Worm (Caenorhabditis elegans) whole organism, young adult: ENCODE measurements around the gene zfp-3.

Source experiments
- B0336.3 ChIP-seq: fragments of 200-800 bp; sonication (Bioruptor generic); IDR thresholded peaks from 2 replicates; pipeline ENCODE4 v1.3.6; 2022; ENCODE audit warnings: missing genetic modification characterization, missing compliant biosample characterization
- D2030.7 ChIP-seq: fragments of 200-800 bp; sonication (Bioruptor generic); IDR thresholded peaks from 2 replicates; pipeline ENCODE4 v1.3.6; 2022; ENCODE audit warnings: missing genetic modification reagents, missing genetic modification characterization, missing compliant biosample characterization
- F10E7.11 ChIP-seq: sonication (generic microtip); optimal IDR thresholded peaks from 2 replicates; lab custom pipeline; 2017; ENCODE audit warnings: mild to moderate bottlenecking, missing genetic modification characterization, moderate library complexity, missing compliant biosample characterization
- F23B12.7 ChIP-seq: sonication (generic microtip); optimal IDR thresholded peaks from 2 replicates; lab custom pipeline; 2017; ENCODE audit warnings: missing genetic modification characterization, mild to moderate bottlenecking, missing compliant biosample characterization, antibody characterized with exemption, moderate library complexity; ENCODE audit not compliant: insufficient read depth
- F39B2.1 ChIP-seq: fragments of 200-800 bp; sonication (Bioruptor generic); IDR thresholded peaks from 2 replicates; pipeline ENCODE4 v1.3.6; 2022; ENCODE audit warnings: missing genetic modification reagents, missing genetic modification characterization, missing compliant biosample characterization
- F49E8.2 ChIP-seq: sonication (generic microtip); optimal IDR thresholded peaks from 3 replicates; lab custom pipeline; 2017; ENCODE audit warnings: missing genetic modification characterization, mild to moderate bottlenecking, missing compliant biosample characterization, antibody characterized with exemption, moderate library complexity; ENCODE audit not compliant: insufficient read depth
- K11D2.4 ChIP-seq: fragments of 200-800 bp; sonication (Bioruptor generic); IDR thresholded peaks from 2 replicates; pipeline ENCODE4 v1.3.6; 2022; ENCODE audit warnings: missing genetic modification reagents, missing genetic modification characterization, missing compliant biosample characterization
- K12H6.12 ChIP-seq: fragments of 200-800 bp; sonication (Bioruptor generic); optimal IDR thresholded peaks from 2 replicates; lab custom pipeline; 2018; ENCODE audit warnings: mild to moderate bottlenecking, missing genetic modification characterization, missing compliant biosample characterization
- T26A5.8 ChIP-seq: sonication (generic microtip); optimal IDR thresholded peaks from 2 replicates; lab custom pipeline; 2016; ENCODE audit warnings: missing genetic modification characterization, missing compliant biosample characterization
- Y53F4B.3 ChIP-seq: fragments of 200-800 bp; sonication (Bioruptor generic); IDR thresholded peaks from 2 replicates; pipeline ENCODE4 v1.3.6; 2022; ENCODE audit warnings: missing genetic modification reagents, missing genetic modification characterization, missing compliant biosample characterization
- Y67H2A.10 ChIP-seq: fragments of 200-800 bp; sonication (Bioruptor generic); conservative IDR thresholded peaks from 2 replicates; pipeline ENCODE4 v1.3.6; 2022; ENCODE audit warnings: missing genetic modification reagents, missing genetic modification characterization, missing compliant biosample characterization
- Y95B8A.8 ChIP-seq: fragments of 200-800 bp; sonication (Bioruptor generic); IDR thresholded peaks from 2 replicates; pipeline ENCODE4 v1.3.6; 2022; ENCODE audit warnings: missing genetic modification reagents, missing genetic modification characterization, missing compliant biosample characterization
- akir-1 ChIP-seq: fragments of 200-800 bp; sonication (Bioruptor generic); optimal IDR thresholded peaks from 2 replicates; lab custom pipeline; 2018; ENCODE audit warnings: mild to moderate bottlenecking, missing genetic modification characterization, moderate library complexity, missing compliant biosample characterization
- ama-1 ChIP-seq, 3 experiments: fragments of 150-350 bp in 1 of 3; sonication (generic microtip) in 2 of 3; optimal IDR thresholded peaks; 2 replicates each; lab custom pipeline; 2014 to 2018; ENCODE audit warnings: missing biosample characterization in 2 of 3, missing genetic modification characterization in 2 of 3, missing genetic modification reagents in 2 of 3
- aptf-2 ChIP-seq: fragments of 200-800 bp; sonication (Bioruptor generic); conservative IDR thresholded peaks from 2 replicates; pipeline ENCODE4 v1.3.6; 2022; ENCODE audit warnings: missing genetic modification reagents, missing genetic modification characterization, missing compliant biosample characterization
- athp-1 ChIP-seq: sonication (generic microtip); optimal IDR thresholded peaks from 2 replicates; lab custom pipeline; 2017; ENCODE audit warnings: mild to moderate bottlenecking, missing genetic modification characterization, missing compliant biosample characterization
- ceh-27 ChIP-seq: fragments of 200-800 bp; sonication (Bioruptor generic); optimal IDR thresholded peaks from 2 replicates; lab custom pipeline; 2018; ENCODE audit warnings: mild to moderate bottlenecking, missing genetic modification characterization, moderate library complexity, missing compliant biosample characterization
- ceh-40 ChIP-seq: fragments of 200-800 bp; sonication (Bioruptor generic); IDR thresholded peaks from 2 replicates; pipeline ENCODE4 v1.3.6; 2022; ENCODE audit warnings: missing genetic modification characterization, missing compliant biosample characterization
- ceh-79 ChIP-seq: sonication (generic microtip); optimal IDR thresholded peaks from 2 replicates; lab custom pipeline; 2017; ENCODE audit warnings: mild to moderate bottlenecking, missing genetic modification characterization, missing compliant biosample characterization
- ceh-91 ChIP-seq: fragments of 200-800 bp; sonication (Bioruptor generic); IDR thresholded peaks from 2 replicates; pipeline ENCODE4 v1.3.6; 2022; ENCODE audit warnings: missing genetic modification reagents, missing genetic modification characterization, missing compliant biosample characterization
- egrh-3 ChIP-seq: fragments of 200-800 bp; sonication (Bioruptor generic); IDR thresholded peaks from 2 replicates; pipeline ENCODE4 v1.3.6; 2022; ENCODE audit warnings: missing genetic modification reagents, missing genetic modification characterization, missing compliant biosample characterization
- hlh-26 ChIP-seq: fragments of 200-800 bp; sonication (Bioruptor generic); conservative IDR thresholded peaks from 2 replicates; pipeline ENCODE4 v1.3.6; 2022; ENCODE audit warnings: missing genetic modification reagents, missing genetic modification characterization, missing compliant biosample characterization
- hmg-1.2 ChIP-seq: fragments of 200-800 bp; sonication (Bioruptor generic); IDR thresholded peaks from 2 replicates; pipeline ENCODE4 v1.3.6; 2022; ENCODE audit warnings: missing genetic modification reagents, missing genetic modification characterization, missing compliant biosample characterization
- hrde-1 ChIP-seq: sonication (generic microtip); optimal IDR thresholded peaks from 2 replicates; lab custom pipeline; 2016; ENCODE audit warnings: missing genetic modification characterization, mild to moderate bottlenecking, missing compliant biosample characterization, moderate library complexity, missing genotype, missing genetic modification reagents, borderline replicate concordance
- lag-1 ChIP-seq: fragments of 200-800 bp; sonication (Bioruptor generic); IDR thresholded peaks from 2 replicates; pipeline ENCODE4 v1.3.6; 2022; ENCODE audit warnings: missing genetic modification reagents, missing genetic modification characterization, missing compliant biosample characterization
- let-607 ChIP-seq, 2 experiments: fragments of 200-800 bp in 1 of 2; sonication (Bioruptor generic) in 1 of 2; sonication (generic microtip) in 1 of 2; optimal IDR thresholded peaks; 2 replicates each; lab custom pipeline; 2016 to 2018; ENCODE audit warnings: mild to moderate bottlenecking in 2 of 2, missing compliant biosample characterization in 2 of 2, missing genetic modification characterization in 2 of 2, moderate library complexity in 2 of 2, missing genotype in 1 of 2
- lin-35 ChIP-seq, 3 experiments: fragments of 150-350 bp in 2 of 3; sonication (generic microtip) in 1 of 3; optimal IDR thresholded peaks; 2 replicates each; lab custom pipeline; 2014 to 2018; ENCODE audit warnings: missing biosample characterization in 3 of 3, missing genetic modification characterization in 3 of 3, missing genetic modification reagents in 3 of 3
- lin-40 ChIP-seq: sonication (generic microtip); optimal IDR thresholded peaks from 2 replicates; lab custom pipeline; 2016; ENCODE audit warnings: missing genetic modification characterization, mild to moderate bottlenecking, missing compliant biosample characterization, missing genotype, missing genetic modification reagents
- lsy-27 ChIP-seq: sonication (generic microtip); optimal IDR thresholded peaks from 2 replicates; lab custom pipeline; 2017; ENCODE audit warnings: missing genetic modification characterization, mild to moderate bottlenecking, missing compliant biosample characterization, antibody characterized with exemption, missing genotype, borderline replicate concordance; ENCODE audit not compliant: insufficient read depth
- mcd-1 ChIP-seq: fragments of 200-800 bp; sonication (Bioruptor generic); IDR thresholded peaks from 2 replicates; pipeline ENCODE4 v1.3.6; 2022; ENCODE audit warnings: missing genetic modification reagents, missing genetic modification characterization, missing compliant biosample characterization
- nfya-1 ChIP-seq: sonication (generic microtip); optimal IDR thresholded peaks from 2 replicates; lab custom pipeline; 2017; ENCODE audit warnings: antibody characterized with exemption, missing compliant biosample characterization, missing genetic modification characterization, borderline replicate concordance; ENCODE audit not compliant: insufficient read depth
- nfya-2 ChIP-seq: fragments of 200-800 bp; sonication (Bioruptor generic); IDR thresholded peaks from 2 replicates; pipeline ENCODE4 v1.3.6; 2022; ENCODE audit warnings: missing genetic modification reagents, missing genetic modification characterization, missing compliant biosample characterization
- nhr-27 ChIP-seq: fragments of 200-800 bp; sonication (Bioruptor generic); optimal IDR thresholded peaks from 2 replicates; lab custom pipeline; 2018; ENCODE audit warnings: mild to moderate bottlenecking, missing genetic modification characterization, moderate library complexity, missing compliant biosample characterization
- nhr-90 ChIP-seq: sonication (generic microtip); optimal IDR thresholded peaks from 2 replicates; lab custom pipeline; 2016; ENCODE audit warnings: missing genotype, mild to moderate bottlenecking, missing genetic modification characterization, missing compliant biosample characterization
- pbrm-1 ChIP-seq: fragments of 200-800 bp; sonication (Bioruptor generic); IDR thresholded peaks from 2 replicates; pipeline ENCODE4 v1.3.6; 2022; ENCODE audit warnings: missing genetic modification reagents, missing genetic modification characterization, missing compliant biosample characterization
- repo-1 ChIP-seq: sonication (generic microtip); optimal IDR thresholded peaks from 2 replicates; lab custom pipeline; 2017; ENCODE audit warnings: mild to moderate bottlenecking, missing genetic modification characterization, missing compliant biosample characterization
- snpc-1.1 ChIP-seq: sonication (generic microtip); optimal IDR thresholded peaks from 2 replicates; lab custom pipeline; 2017; ENCODE audit warnings: missing genetic modification characterization, mild to moderate bottlenecking, missing compliant biosample characterization, antibody characterized with exemption, moderate library complexity, missing genotype, missing genetic modification reagents; ENCODE audit not compliant: insufficient read depth
- snpc-3.4 ChIP-seq: sonication (generic microtip); optimal IDR thresholded peaks from 2 replicates; lab custom pipeline; 2017; ENCODE audit warnings: missing genetic modification characterization, mild to moderate bottlenecking, missing compliant biosample characterization, antibody characterized with exemption, moderate library complexity, missing genotype, missing genetic modification reagents
- somi-1 ChIP-seq: fragments of 200-800 bp; sonication (Bioruptor generic); optimal IDR thresholded peaks from 2 replicates; lab custom pipeline; 2018; ENCODE audit warnings: mild to moderate bottlenecking, missing genetic modification characterization, missing compliant biosample characterization
- unc-130 ChIP-seq: sonication (generic microtip); optimal IDR thresholded peaks from 2 replicates; lab custom pipeline; 2016; ENCODE audit warnings: missing genetic modification reagents, missing genetic modification characterization, missing compliant biosample characterization
- zfh-2 ChIP-seq: fragments of 200-800 bp; sonication (Bioruptor generic); conservative IDR thresholded peaks from 2 replicates; pipeline ENCODE4 v1.3.6; 2022; ENCODE audit warnings: missing genetic modification reagents, missing genetic modification characterization, missing compliant biosample characterization
- ztf-22 ChIP-seq: fragments of 200-800 bp; sonication (Bioruptor generic); optimal IDR thresholded peaks from 2 replicates; lab custom pipeline; 2018; ENCODE audit warnings: mild to moderate bottlenecking, missing genetic modification characterization, moderate library complexity, missing compliant biosample characterization

Gene zfp-3

ce11 chrX:1451240-1451639, 4.8 kb upstream of the zfp-3 start:
- TF ChIP-seq athp-1 (tag; lab: Kevin White, UChicago) = no peak
- no peak for TF ChIP-seq ceh-79 (tag; lab: Kevin White, UChicago)
- TF ChIP-seq zfh-2 = peak; percentile 89
- TF ChIP-seq B0336.3 (GFP tag; lab: Robert Waterston, UW) = no peak
- peak; percentile 79; the same call in 1 of the 2 replicates for TF ChIP-seq egrh-3 (GFP tag; lab: Robert Waterston, UW)
- TF ChIP-seq, all 124 proteins: peak for 2

ce11 chrX:1450352-1450818, 3.9 kb upstream of the zfp-3 start, which contains the start of gene W05H7.1:
Gene W05H7.1 (plus strand): TSS chrX:1450768.
- TF ChIP-seq hmg-1.2 (peak; percentile 46; the same call in 1 of the 2 replicates), snpc-1.1 (tag; lab: Kevin White, UChicago) (no peak), K11D2.4 (GFP tag; lab: Robert Waterston, UW) (0 out of 2 replicates have a peak, but pooled peaks have one; percentile 23), zfh-2 (no peak), mcd-1 (GFP tag; lab: Robert Waterston, UW) (peak; percentile 7; the same call in 1 of the 2 replicates)

ce11 chrX:1445696-1446095, 747 bp downstream of the zfp-3 start:
- peak; percentile 31; the same call in 1 of the 2 replicates for TF ChIP-seq pbrm-1 (GFP tag; lab: Robert Waterston, UW)
- no peak for TF ChIP-seq snpc-1.1 (tag; lab: Kevin White, UChicago)
- TF ChIP-seq F49E8.2 (tag; lab: Kevin White, UChicago) = no peak
- TF ChIP-seq K12H6.12 (tag; lab: Kevin White, UChicago) = no peak
- TF ChIP-seq T26A5.8 (tag; lab: Kevin White, UChicago) = no peak
- TF ChIP-seq nfya-2 (GFP tag; lab: Robert Waterston, UW) = no peak
- TF ChIP-seq ztf-22 (GFP tag; lab: Kevin White, UChicago) = no peak
- no peak for TF ChIP-seq hlh-26 (GFP tag; lab: Robert Waterston, UW)
- TF ChIP-seq nfya-1 (tag; lab: Kevin White, UChicago) = no peak
- no peak for TF ChIP-seq somi-1
- TF ChIP-seq lin-35 (GFP tag; optimal IDR thresholded peaks at IDR 0.05; lab: Kevin White, UChicago) = no peak
- no peak for TF ChIP-seq ceh-91
- no peak for TF ChIP-seq D2030.7 (GFP tag; lab: Robert Waterston, UW)
- TF ChIP-seq snpc-3.4 = no peak
- TF ChIP-seq ceh-40 (GFP tag; lab: Robert Waterston, UW) = no peak
- no peak for TF ChIP-seq akir-1
- no peak for TF ChIP-seq Y67H2A.10 (GFP tag; lab: Robert Waterston, UW)
- TF ChIP-seq hrde-1 (tag; lab: Kevin White, UChicago) = no peak
- 0 out of 2 replicates have a peak, but pooled peaks have one; percentile 11 for TF ChIP-seq lag-1
- no peak for TF ChIP-seq F10E7.11 (tag; lab: Kevin White, UChicago)
- no peak for TF ChIP-seq unc-130
- no peak for TF ChIP-seq ceh-27 (GFP tag; lab: Kevin White, UChicago)
- no peak for TF ChIP-seq F39B2.1 (GFP tag; lab: Robert Waterston, UW)
- peak; percentile 76 for TF ChIP-seq ama-1 (optimal IDR thresholded peaks at IDR 0.05; lab: Kevin White, UChicago)
- no peak for TF ChIP-seq ama-1 (GFP tag; optimal IDR thresholded peaks at IDR 0.05; lab: Kevin White, UChicago)
- peak; percentile 36; the same call in 1 of the 2 replicates for TF ChIP-seq B0336.3 (GFP tag; lab: Robert Waterston, UW)
- no peak for TF ChIP-seq aptf-2 (GFP tag; lab: Robert Waterston, UW)
- TF ChIP-seq repo-1 (tag; lab: Kevin White, UChicago) = peak; percentile 17
- TF ChIP-seq Y53F4B.3 (GFP tag; lab: Robert Waterston, UW) = no peak
- TF ChIP-seq nhr-27 = no peak
- TF ChIP-seq lin-40 = peak; percentile 22
- no peak for TF ChIP-seq F23B12.7 (tag; lab: Kevin White, UChicago)
- TF ChIP-seq nhr-90 (tag; lab: Kevin White, UChicago) = no peak
- no peak for TF ChIP-seq Y95B8A.8 (GFP tag; lab: Robert Waterston, UW)
- no peak for TF ChIP-seq lsy-27 (tag; lab: Kevin White, UChicago)
- TF ChIP-seq let-607 (tag; optimal IDR thresholded peaks at IDR 0.05; lab: Kevin White, UChicago) = no peak
